Worm (Caenorhabditis elegans): Measurements from ENCODE around the gene Y102A5C.2.

ce11 chrV:16919675-16920074, 1.1 kb downstream of the Y102A5C.2 start:
- TF ChIP-seq him-1 (tag; optimal IDR thresholded peaks at IDR 0.05) (no peak), W03F9.2 (tag; optimal IDR thresholded peaks at IDR 0.05) (no peak)

All from whole organism, L4/young adult.